Worm (Caenorhabditis elegans) whole organism, L4/young adult: ENCODE measurements around the gene Y49E10.10.

ENCODE experiments used
- W03F9.2 ChIP-seq: fragments of 150-350 bp; optimal IDR thresholded peaks from 2 replicates; lab custom pipeline; 2014; ENCODE audit warnings: missing biosample characterization, missing genetic modification characterization
- dao-5 ChIP-seq: sonication (generic microtip); optimal IDR thresholded peaks from 2 replicates; lab custom pipeline; 2016; ENCODE audit warnings: missing genotype, missing genetic modification characterization, moderate library complexity, missing compliant biosample characterization
- him-1 ChIP-seq: sonication (generic microtip); optimal IDR thresholded peaks from 2 replicates; lab custom pipeline; 2016; ENCODE audit warnings: missing genotype, missing genetic modification reagents, missing genetic modification characterization, missing compliant biosample characterization

- TF ChIP-seq him-1 (tag; lab: Kevin White, UChicago), result no peak
- no peak for TF ChIP-seq W03F9.2 (tag; lab: Kevin White, UChicago)
- TF ChIP-seq dao-5, result no peak
Observed at ce11 chrIII:12445991-12446502, 50.8 kb downstream of the Y49E10.10 start, which contains the start of gene Y49E10.18.
